Worm (Caenorhabditis elegans): ENCODE results near the gene srh-109.

- TF ChIP-seq tbx-2 (tag; optimal IDR thresholded peaks at IDR 0.05) (no peak), pha-4 (tag; optimal IDR thresholded peaks at IDR 0.05) (no peak), daf-12 (tag; optimal IDR thresholded peaks at IDR 0.05) (no peak), nfya-1 (tag; optimal IDR thresholded peaks at IDR 0.05; ENCODE audit: insufficient read depth) (no peak), ama-1 (optimal IDR thresholded peaks at IDR 0.05) (no peak), skn-1 (tag; optimal IDR thresholded peaks at IDR 0.05) (no peak), aly-2 (tag; optimal IDR thresholded peaks at IDR 0.05) (no peak), mdl-1 (tag; optimal IDR thresholded peaks at IDR 0.05) (no peak), snpc-4 (tag; optimal IDR thresholded peaks at IDR 0.05) (no peak), sea-2 (GFP tag; optimal IDR thresholded peaks at IDR 0.05) (no peak), nhr-237 (tag; optimal IDR thresholded peaks at IDR 0.05) (no peak), elt-2 (tag; optimal IDR thresholded peaks at IDR 0.05) (no peak)
Observed at ce11 chrV:17217690-17218089, 2.6 kb downstream of the srh-109 start, which contains the start of gene srbc-62.

All from whole organism, L3 larva.